Fruit fly (Drosophila melanogaster) whole organism, embryonic: ENCODE measurements around the gene Gnmt.
A peak's percentile ranks its signal among the peaks of the same experiment; 100 is the strongest.

ENCODE experiments used
- Atf-2 ChIP-seq: fragments of 200-800 bp; sonication (Bioruptor generic); optimal IDR thresholded peaks from 2 replicates; lab custom pipeline; 2016; ENCODE audit warnings: missing biosample characterization, missing genetic modification characterization
- CG10147 ChIP-seq: fragments of 200-800 bp; sonication (Bioruptor generic); optimal IDR thresholded peaks from 2 replicates; lab custom pipeline; 2019; ENCODE audit warnings: missing biosample characterization, mild to moderate bottlenecking, missing genetic modification characterization, moderate library complexity
- CG10565 ChIP-seq: fragments of 200-800 bp; sonication (Bioruptor generic); optimal IDR thresholded peaks from 3 replicates; lab custom pipeline; 2016; ENCODE audit warnings: missing biosample characterization, mild to moderate bottlenecking, missing genetic modification characterization
- CG11093 ChIP-seq: fragments of 200-800 bp; sonication (Bioruptor generic); IDR thresholded peaks from 3 replicates; pipeline ENCODE4 v1.3.6; 2022; ENCODE audit warnings: missing biosample characterization, missing genetic modification characterization
- CG11504 ChIP-seq: fragments of 200-800 bp; sonication (Bioruptor generic); optimal IDR thresholded peaks from 3 replicates; lab custom pipeline; 2019; ENCODE audit warnings: missing biosample characterization, mild to moderate bottlenecking, missing genetic modification characterization, moderate library complexity
- CG12236 ChIP-seq: fragments of 200-800 bp; sonication (Bioruptor generic); optimal IDR thresholded peaks from 2 replicates; lab custom pipeline; 2016; ENCODE audit warnings: missing biosample characterization, missing genetic modification characterization
- CG14667 ChIP-seq: fragments of 200-800 bp; sonication (Bioruptor generic); IDR thresholded peaks from 2 replicates; pipeline ENCODE4 v1.3.6; 2022; ENCODE audit warnings: missing biosample characterization, missing genetic modification characterization
- CG16779 ChIP-seq: fragments of 200-800 bp; sonication (Bioruptor generic); IDR thresholded peaks from 2 replicates; pipeline ENCODE4 v1.3.6; 2022; ENCODE audit warnings: missing biosample characterization, missing genetic modification characterization
- CG17359 ChIP-seq: fragments of 200-800 bp; sonication (Bioruptor generic); optimal IDR thresholded peaks from 3 replicates; lab custom pipeline; 2018; ENCODE audit warnings: missing biosample characterization, mild to moderate bottlenecking, missing genetic modification characterization, moderate library complexity
- CG18764 ChIP-seq: fragments of 200-800 bp; sonication (Bioruptor generic); optimal IDR thresholded peaks from 3 replicates; lab custom pipeline; 2016; ENCODE audit warnings: missing biosample characterization, missing genetic modification characterization
- CG2120 ChIP-seq: fragments of 200-800 bp; sonication (Bioruptor generic); optimal IDR thresholded peaks from 3 replicates; lab custom pipeline; 2016; ENCODE audit warnings: missing biosample characterization, missing genetic modification characterization
- CG30431 ChIP-seq: fragments of 200-800 bp; sonication (Bioruptor generic); optimal IDR thresholded peaks from 2 replicates; lab custom pipeline; 2017; ENCODE audit warnings: missing biosample characterization, missing genetic modification characterization
- CG42726 ChIP-seq: fragments of 200-800 bp; sonication (Bioruptor generic); IDR thresholded peaks from 2 replicates; pipeline ENCODE4 v1.3.6; 2022; ENCODE audit warnings: missing biosample characterization, missing genetic modification characterization; ENCODE audit not compliant: partially characterized antibody
- CG4404 ChIP-seq: fragments of 200-800 bp; sonication (Bioruptor generic); IDR thresholded peaks from 2 replicates; pipeline ENCODE4 v1.3.6; 2022; ENCODE audit warnings: missing biosample characterization, missing genetic modification characterization
- CG4854 ChIP-seq: fragments of 200-800 bp; sonication (Bioruptor generic); optimal IDR thresholded peaks from 2 replicates; lab custom pipeline; 2016; ENCODE audit warnings: missing biosample characterization, missing genetic modification characterization, inconsistent platforms
- CG6689 ChIP-seq: fragments of 200-800 bp; sonication (Bioruptor generic); IDR thresholded peaks from 2 replicates; pipeline ENCODE4 v1.3.6; 2022; ENCODE audit warnings: missing biosample characterization, missing genetic modification characterization
- CG7745 ChIP-seq: fragments of 200-800 bp; sonication (Bioruptor generic); optimal IDR thresholded peaks from 2 replicates; lab custom pipeline; 2018; ENCODE audit warnings: missing biosample characterization, mild to moderate bottlenecking, missing genetic modification characterization, moderate library complexity
- CG9932 ChIP-seq: fragments of 200-800 bp; sonication (Bioruptor generic); IDR thresholded peaks from 2 replicates; pipeline ENCODE4 v1.3.6; 2022; ENCODE audit warnings: missing biosample characterization, missing genetic modification characterization
- Dek ChIP-seq: fragments of 200-800 bp; sonication (Bioruptor generic); optimal IDR thresholded peaks from 3 replicates; lab custom pipeline; 2019; ENCODE audit warnings: missing biosample characterization, mild to moderate bottlenecking, missing genetic modification characterization, moderate library complexity
- Max ChIP-seq: fragments of 200-800 bp; sonication (Bioruptor generic); optimal IDR thresholded peaks from 2 replicates; lab custom pipeline; 2016; ENCODE audit warnings: missing biosample characterization, mild to moderate bottlenecking, missing genetic modification characterization
- NC2β ChIP-seq: fragments of 200-800 bp; sonication (Bioruptor generic); optimal IDR thresholded peaks from 2 replicates; lab custom pipeline; 2016; ENCODE audit warnings: missing biosample characterization, missing genetic modification characterization
- Nf-YA ChIP-seq: fragments of 200-800 bp; sonication (Bioruptor generic); IDR thresholded peaks from 2 replicates; pipeline ENCODE4 v1.3.6; 2022; ENCODE audit warnings: missing biosample characterization, missing genetic modification characterization
- Oaz ChIP-seq: fragments of 200-800 bp; sonication (Bioruptor generic); IDR thresholded peaks from 2 replicates; pipeline ENCODE4 v1.3.6; 2022; ENCODE audit warnings: missing biosample characterization, missing genetic modification characterization
- Pdp1 ChIP-seq, 2 experiments: fragments of 200-800 bp; sonication (Bioruptor generic); optimal IDR thresholded peaks; 3 replicates each; lab custom pipeline; 2016; ENCODE audit warnings: missing biosample characterization in 2 of 2, missing genetic modification characterization in 2 of 2, mild to moderate bottlenecking in 1 of 2, moderate library complexity in 1 of 2
- Ravus ChIP-seq: fragments of 200-800 bp; sonication (Bioruptor generic); IDR thresholded peaks from 2 replicates; pipeline ENCODE4 v1.3.6; 2022; ENCODE audit warnings: missing biosample characterization, missing genetic modification characterization
- Scr ChIP-seq: fragments of 200-800 bp; sonication (Bioruptor generic); IDR thresholded peaks from 2 replicates; pipeline ENCODE4 v1.3.6; 2022; ENCODE audit warnings: missing biosample characterization, missing genetic modification characterization; ENCODE audit not compliant: partially characterized antibody
- YL-1 ChIP-seq: fragments of 200-800 bp; sonication (Bioruptor generic); optimal IDR thresholded peaks from 3 replicates; lab custom pipeline; 2017; ENCODE audit warnings: missing biosample characterization, mild to moderate bottlenecking, missing genetic modification characterization
- amos ChIP-seq: fragments of 200-800 bp; sonication (Bioruptor generic); IDR thresholded peaks from 2 replicates; pipeline ENCODE4 v1.3.6; 2022; ENCODE audit warnings: missing biosample characterization, missing genetic modification characterization; ENCODE audit not compliant: partially characterized antibody
- bcd ChIP-seq: fragments of 200-800 bp; sonication (Bioruptor generic); optimal IDR thresholded peaks from 2 replicates; lab custom pipeline; 2017; ENCODE audit warnings: missing biosample characterization, mild to moderate bottlenecking, missing genetic modification characterization
- cg ChIP-seq: fragments of 200-800 bp; sonication (Bioruptor generic); optimal IDR thresholded peaks from 3 replicates; lab custom pipeline; 2019; ENCODE audit warnings: missing biosample characterization, mild to moderate bottlenecking, missing genetic modification characterization, moderate library complexity
- crol ChIP-seq: fragments of 200-800 bp; sonication (Bioruptor generic); IDR thresholded peaks from 2 replicates; pipeline ENCODE4 v1.3.6; 2022; ENCODE audit warnings: missing biosample characterization, missing genetic modification characterization
- cwo ChIP-seq: fragments of 200-800 bp; sonication (Bioruptor generic); optimal IDR thresholded peaks from 3 replicates; lab custom pipeline; 2017; ENCODE audit warnings: missing biosample characterization, missing genetic modification characterization, mild to moderate bottlenecking, moderate library complexity, missing genetic modification reagents
- da ChIP-seq: fragments of 200-800 bp; sonication (Bioruptor generic); optimal IDR thresholded peaks from 2 replicates; lab custom pipeline; 2016; ENCODE audit warnings: missing biosample characterization, missing genetic modification characterization
- danr ChIP-seq: fragments of 200-800 bp; sonication (Bioruptor generic); IDR thresholded peaks from 2 replicates; pipeline ENCODE4 v1.3.6; 2022; ENCODE audit warnings: missing biosample characterization, missing genetic modification characterization
- dati ChIP-seq: fragments of 200-800 bp; sonication (Bioruptor generic); IDR thresholded peaks from 2 replicates; pipeline ENCODE4 v1.3.6; 2022; ENCODE audit warnings: missing biosample characterization, missing genetic modification characterization
- dm ChIP-seq: fragments of 200-800 bp; sonication (Bioruptor generic); optimal IDR thresholded peaks from 3 replicates; lab custom pipeline; 2016; ENCODE audit warnings: missing biosample characterization, missing genetic modification characterization
- fru ChIP-seq: fragments of >200 bp; optimal IDR thresholded peaks from 2 replicates; lab custom pipeline; 2017
- gfzf ChIP-seq: fragments of 200-800 bp; sonication (Bioruptor generic); optimal IDR thresholded peaks from 2 replicates; lab custom pipeline; 2016; ENCODE audit warnings: missing biosample characterization, mild to moderate bottlenecking, missing genetic modification characterization, moderate library complexity
- gro ChIP-seq: fragments of 200-800 bp; sonication (Bioruptor generic); optimal IDR thresholded peaks from 2 replicates; lab custom pipeline; 2016; ENCODE audit warnings: missing biosample characterization, missing genetic modification characterization
- gsb-n ChIP-seq: fragments of 200-800 bp; sonication (Bioruptor generic); optimal IDR thresholded peaks from 3 replicates; lab custom pipeline; 2018; ENCODE audit warnings: missing biosample characterization, mild to moderate bottlenecking, missing genetic modification characterization
- hkb ChIP-seq, 2 experiments: fragments of 200-800 bp in 1 of 2; fragments of >200 bp in 1 of 2; sonication (Bioruptor generic) in 1 of 2; IDR thresholded peaks in 1 of 2; optimal IDR thresholded peaks in 1 of 2; 2 replicates each; pipeline versions ENCODE4 v1.3.6 to Lab custom; 2017 to 2022; ENCODE audit warnings: missing biosample characterization in 1 of 2, missing genetic modification characterization in 1 of 2
- klu ChIP-seq: fragments of 200-800 bp; sonication (Bioruptor generic); IDR thresholded peaks from 2 replicates; pipeline ENCODE4 v1.3.6; 2022; ENCODE audit warnings: missing biosample characterization, missing genetic modification characterization
- lola ChIP-seq, 3 experiments: fragments of >200 bp in 2 of 3; fragments of 200-800 bp in 1 of 3; sonication (Bioruptor generic) in 1 of 3; optimal IDR thresholded peaks; 2 replicates each; lab custom pipeline; 2017 to 2019; ENCODE audit warnings: missing biosample characterization in 3 of 3, missing genetic modification characterization in 3 of 3, mild to moderate bottlenecking in 1 of 3, moderate library complexity in 1 of 3
- odd ChIP-seq: fragments of 200-800 bp; sonication (Bioruptor generic); optimal IDR thresholded peaks from 2 replicates; lab custom pipeline; 2017; ENCODE audit warnings: missing biosample characterization, mild to moderate bottlenecking, missing genetic modification characterization
- pita ChIP-seq: fragments of 200-800 bp; sonication (Bioruptor generic); optimal IDR thresholded peaks from 2 replicates; lab custom pipeline; 2017; ENCODE audit warnings: missing biosample characterization, mild to moderate bottlenecking, missing genetic modification characterization
- psq ChIP-seq: fragments of 200-800 bp; sonication (Bioruptor generic); optimal IDR thresholded peaks from 2 replicates; lab custom pipeline; 2017; ENCODE audit warnings: missing biosample characterization, missing genetic modification characterization
- row ChIP-seq: fragments of 200-800 bp; sonication (Bioruptor generic); IDR thresholded peaks from 3 replicates; pipeline ENCODE4 v1.3.6; 2022; ENCODE audit warnings: missing biosample characterization, missing genetic modification characterization
- sd ChIP-seq: fragments of 200-800 bp; sonication (Bioruptor generic); optimal IDR thresholded peaks from 3 replicates; lab custom pipeline; 2018; ENCODE audit warnings: missing biosample characterization, mild to moderate bottlenecking, missing genetic modification characterization, moderate library complexity
- tll ChIP-seq, 2 experiments: fragments of 200-800 bp in 1 of 2; fragments of >200 bp in 1 of 2; sonication (Bioruptor generic) in 1 of 2; optimal IDR thresholded peaks; 2 replicates each; lab custom pipeline; 2017 to 2019; ENCODE audit warnings: missing biosample characterization in 2 of 2, missing genetic modification characterization in 2 of 2, mild to moderate bottlenecking in 1 of 2, moderate library complexity in 1 of 2
- zen ChIP-seq: fragments of 200-800 bp; sonication (Bioruptor generic); optimal IDR thresholded peaks from 3 replicates; lab custom pipeline; 2018; ENCODE audit warnings: missing biosample characterization, mild to moderate bottlenecking, missing genetic modification characterization, moderate library complexity

Gnmt gene

dm6 chr3R:12627691-12628148 is 46.7 kb upstream of the Gnmt start, which contains the start of the genes Vha55 and Snx3 (continued):
- TF ChIP-seq psq (GFP tag; lab: Kevin White, UChicago) (peak; percentile 60), crol (GFP tag; lab: Robert Waterston, UW) (no peak), hkb (optimal IDR thresholded peaks at IDR 0.05; lab: Kevin White, UChicago) (peak; percentile 69), hkb (GFP tag; IDR thresholded peaks at IDR 0.05; lab: Robert Waterston, UW) (no peak), NC2β (GFP tag; lab: Kevin White, UChicago) (peak; percentile 86), CG16779 (GFP tag; lab: Robert Waterston, UW) (no peak), fru (no peak), CG10147 (GFP tag; lab: Kevin White, UChicago) (no peak), CG42726 (GFP tag; lab: Robert Waterston, UW) (no peak), amos (GFP tag; lab: Robert Waterston, UW) (no peak), CG6689 (GFP tag; lab: Robert Waterston, UW) (no peak), klu (GFP tag; lab: Robert Waterston, UW) (no peak), gsb-n (tag; lab: Kevin White, UChicago) (peak; percentile 55), zen (tag; lab: Kevin White, UChicago) (peak; percentile 58), Scr (GFP tag; lab: Robert Waterston, UW) (no peak), CG11504 (tag; lab: Kevin White, UChicago) (no peak), row (GFP tag; lab: Robert Waterston, UW) (no peak), Ravus (no peak), dati (no peak), CG10565 (GFP tag; lab: Kevin White, UChicago) (no peak), lola (GFP tag; optimal IDR thresholded peaks at IDR 0.05; lab: Kevin White, UChicago) (no peak), CG2120 (GFP tag; lab: Kevin White, UChicago) (peak; percentile 94), CG4854 (GFP tag; lab: Kevin White, UChicago) (peak; percentile 38), gfzf (GFP tag; lab: Kevin White, UChicago) (peak; percentile 98), CG9932 (GFP tag; lab: Robert Waterston, UW) (no peak), danr (GFP tag; lab: Robert Waterston, UW) (no peak), pita (peak; percentile 98), CG17359 (tag; lab: Kevin White, UChicago) (peak; percentile 50), Pdp1 (GFP tag; optimal IDR thresholded peaks at IDR 0.05; lab: Kevin White, UChicago) (peak; percentile 86 to 94), dm (GFP tag; lab: Kevin White, UChicago) (peak; percentile 97), CG4404 (GFP tag; lab: Robert Waterston, UW) (no peak), cwo (GFP tag; lab: Kevin White, UChicago) (peak; percentile 96), bcd (GFP tag; lab: Kevin White, UChicago) (peak; percentile 73), gro (GFP tag; lab: Kevin White, UChicago) (peak; percentile 93), Max (GFP tag; lab: Kevin White, UChicago) (peak; percentile 70), CG18764 (peak; percentile 76), CG14667 (GFP tag; lab: Robert Waterston, UW) (no peak), cg (GFP tag; lab: Kevin White, UChicago) (no peak), Dek (tag; lab: Kevin White, UChicago) (peak; percentile 74), Atf-2 (peak; percentile 55), tll (GFP tag; optimal IDR thresholded peaks at IDR 0.05; lab: Kevin White, UChicago) (peak in 1 of 2 experiments; percentile 46), CG11093 (no peak), CG30431 (GFP tag; lab: Kevin White, UChicago) (no peak), odd (GFP tag; lab: Kevin White, UChicago) (no peak), Oaz (GFP tag; lab: Robert Waterston, UW) (no peak), YL-1 (GFP tag; lab: Kevin White, UChicago) (peak; percentile 81), sd (peak; percentile 41), CG7745 (tag; lab: Kevin White, UChicago) (peak; percentile 77), CG12236 (GFP tag; lab: Kevin White, UChicago) (peak; percentile 55), Nf-YA (GFP tag; lab: Robert Waterston, UW) (no peak), da (GFP tag; lab: Kevin White, UChicago) (peak; percentile 39)
